Worm (Caenorhabditis elegans): Measurements from ENCODE around the gene scl-20.

Gene scl-20

ce11 chrV:18684455-18684987 lies 49.8 kb downstream of the scl-20 start, which contains the start of gene Y69H2.17:
TSS of gene Y69H2.17 (plus strand) at chrV:18684937.
- TF ChIP-seq hlh-15 (tag; optimal IDR thresholded peaks at IDR 0.05) (no peak), K09A11.1 (tag; optimal IDR thresholded peaks at IDR 0.05; ENCODE audit: insufficient read depth) (no peak), pros-1 (tag; optimal IDR thresholded peaks at IDR 0.05) (no peak)
